Worm (Caenorhabditis elegans) whole organism, L4/young adult: Measurements from ENCODE around the gene wdr-31.

ENCODE experiments used
- dao-5 ChIP-seq: sonication (generic microtip); optimal IDR thresholded peaks from 2 replicates; lab custom pipeline; 2016; ENCODE audit warnings: missing genotype, missing genetic modification characterization, moderate library complexity, missing compliant biosample characterization
- him-1 ChIP-seq: sonication (generic microtip); optimal IDR thresholded peaks from 2 replicates; lab custom pipeline; 2016; ENCODE audit warnings: missing genotype, missing genetic modification reagents, missing genetic modification characterization, missing compliant biosample characterization

- TF ChIP-seq him-1 (tag; lab: Kevin White, UChicago), result no peak
- TF ChIP-seq dao-5 (tag; lab: Kevin White, UChicago), result no peak
Measured at ce11 chrII:2773534-2773933, 38.4 kb upstream of the wdr-31 start, which contains the start of gene sdz-9.
